Fruit fly (Drosophila melanogaster): ENCODE data around the gene PIG-T.

Gene PIG-T

dm6 chrX:8411532-8411960, 4.5 kb upstream of the PIG-T start, which contains the start of gene lawc:
lawc (minus strand) TSS chrX:8411658.
- TF ChIP-seq Dll (optimal IDR thresholded peaks at IDR 0.05), result no peak
- no peak for TF ChIP-seq usp (GFP tag; optimal IDR thresholded peaks at IDR 0.05)
- TF ChIP-seq EcR (GFP tag; optimal IDR thresholded peaks at IDR 0.05), result no peak
- no peak for TF ChIP-seq CG8478 (optimal IDR thresholded peaks at IDR 0.05)
- TF ChIP-seq psq (optimal IDR thresholded peaks at IDR 0.05), result no peak
- no peak for TF ChIP-seq pan (optimal IDR thresholded peaks at IDR 0.05)

- TF ChIP-seq CG8478 (optimal IDR thresholded peaks at IDR 0.05) (peak; percentile 82), psq (optimal IDR thresholded peaks at IDR 0.05) (no peak), Dll (optimal IDR thresholded peaks at IDR 0.05) (no peak)
Measured at dm6 chrX:8410349-8411240, 3.5 kb upstream of the PIG-T start.

dm6 chrX:8409793-8410192, 2.7 kb upstream of the PIG-T start:
- TF ChIP-seq usp (GFP tag; optimal IDR thresholded peaks at IDR 0.05) (no peak), EcR (GFP tag; optimal IDR thresholded peaks at IDR 0.05) (no peak), Dll (optimal IDR thresholded peaks at IDR 0.05) (peak; percentile 40)

dm6 chrX:8408971-8409455, 1.9 kb upstream of the PIG-T start, which contains the start of gene Trf2:
Trf2 (plus strand) TSS chrX:8409272.
- TF ChIP-seq CG8478 (optimal IDR thresholded peaks at IDR 0.05), result no peak
- no peak for TF ChIP-seq pan (optimal IDR thresholded peaks at IDR 0.05)
- TF ChIP-seq usp (GFP tag; optimal IDR thresholded peaks at IDR 0.05), result no peak
- no peak for TF ChIP-seq Dll (optimal IDR thresholded peaks at IDR 0.05)
- TF ChIP-seq EcR (GFP tag; optimal IDR thresholded peaks at IDR 0.05), result no peak
- no peak for TF ChIP-seq psq (optimal IDR thresholded peaks at IDR 0.05)

dm6 chrX:8399019-8399623, 7.9 kb downstream of the PIG-T start:
- TF ChIP-seq psq (optimal IDR thresholded peaks at IDR 0.05) (no peak), EcR (GFP tag; optimal IDR thresholded peaks at IDR 0.05) (no peak), CG8478 (optimal IDR thresholded peaks at IDR 0.05) (no peak), usp (GFP tag; optimal IDR thresholded peaks at IDR 0.05) (no peak), Dll (optimal IDR thresholded peaks at IDR 0.05) (no peak), pan (optimal IDR thresholded peaks at IDR 0.05) (no peak)

- TF ChIP-seq psq (optimal IDR thresholded peaks at IDR 0.05) (no peak), CG8478 (optimal IDR thresholded peaks at IDR 0.05) (no peak), Dll (optimal IDR thresholded peaks at IDR 0.05) (no peak), EcR (GFP tag; optimal IDR thresholded peaks at IDR 0.05) (no peak), pan (optimal IDR thresholded peaks at IDR 0.05) (no peak), usp (GFP tag; optimal IDR thresholded peaks at IDR 0.05) (no peak)
Measured at dm6 chrX:8398177-8399018, 8.7 kb downstream of the PIG-T start, which contains the start of gene CG10555. CG10555 (plus strand) TSS chrX:8398940.

dm6 chrX:8396611-8397010, 10.5 kb downstream of the PIG-T start:
- TF ChIP-seq psq (optimal IDR thresholded peaks at IDR 0.05) (no peak), CG8478 (optimal IDR thresholded peaks at IDR 0.05) (no peak), pan (optimal IDR thresholded peaks at IDR 0.05) (no peak), usp (GFP tag; optimal IDR thresholded peaks at IDR 0.05) (no peak), Dll (optimal IDR thresholded peaks at IDR 0.05) (no peak), EcR (GFP tag; optimal IDR thresholded peaks at IDR 0.05) (no peak)

- TF ChIP-seq Dll (optimal IDR thresholded peaks at IDR 0.05), result no peak
- no peak for TF ChIP-seq psq (optimal IDR thresholded peaks at IDR 0.05)
- no peak for TF ChIP-seq pan (optimal IDR thresholded peaks at IDR 0.05)
- no peak for TF ChIP-seq usp (GFP tag; optimal IDR thresholded peaks at IDR 0.05)
- TF ChIP-seq CG8478 (optimal IDR thresholded peaks at IDR 0.05), result no peak
- no peak for TF ChIP-seq EcR (GFP tag; optimal IDR thresholded peaks at IDR 0.05)
Measured at dm6 chrX:8385481-8385880, 21.6 kb downstream of the PIG-T start, which contains the start of gene CG1387. CG1387 (plus strand) TSS chrX:8385781.

dm6 chrX:8371729-8372128, 35.3 kb downstream of the PIG-T start:
- TF ChIP-seq EcR (GFP tag; optimal IDR thresholded peaks at IDR 0.05) (no peak), pan (optimal IDR thresholded peaks at IDR 0.05) (no peak), usp (GFP tag; optimal IDR thresholded peaks at IDR 0.05) (no peak), CG8478 (optimal IDR thresholded peaks at IDR 0.05) (no peak), Dll (optimal IDR thresholded peaks at IDR 0.05) (no peak), psq (optimal IDR thresholded peaks at IDR 0.05) (no peak)

- TF ChIP-seq EcR (GFP tag; optimal IDR thresholded peaks at IDR 0.05) (no peak), CG8478 (optimal IDR thresholded peaks at IDR 0.05) (no peak)
Measured at dm6 chrX:8367069-8367468, 40.0 kb downstream of the PIG-T start, which contains the start of gene nAChRalpha3. nAChRalpha3 (minus strand) TSS chrX:8367169.

- TF ChIP-seq usp (GFP tag; optimal IDR thresholded peaks at IDR 0.05), result no peak
Measured at dm6 chrX:8366329-8366728, 40.7 kb downstream of the PIG-T start.

Data from whole organism.